Worm (Caenorhabditis elegans) whole organism, young adult: ENCODE results near the gene T07G12.4.

Experiments used
- B0336.3 ChIP-seq: fragments of 200-800 bp; sonication (Bioruptor generic); IDR thresholded peaks from 2 replicates; pipeline ENCODE4 v1.3.6; 2022; ENCODE audit warnings: missing genetic modification characterization, missing compliant biosample characterization
- F22D6.2 ChIP-seq: sonication (generic microtip); optimal IDR thresholded peaks from 2 replicates; lab custom pipeline; 2016; ENCODE audit warnings: mild to moderate bottlenecking, missing genetic modification characterization, missing compliant biosample characterization
- F39B2.1 ChIP-seq: fragments of 200-800 bp; sonication (Bioruptor generic); IDR thresholded peaks from 2 replicates; pipeline ENCODE4 v1.3.6; 2022; ENCODE audit warnings: missing genetic modification reagents, missing genetic modification characterization, missing compliant biosample characterization
- F49E8.2 ChIP-seq: sonication (generic microtip); optimal IDR thresholded peaks from 3 replicates; lab custom pipeline; 2017; ENCODE audit warnings: missing genetic modification characterization, mild to moderate bottlenecking, missing compliant biosample characterization, antibody characterized with exemption, moderate library complexity; ENCODE audit not compliant: insufficient read depth
- K12H6.12 ChIP-seq: fragments of 200-800 bp; sonication (Bioruptor generic); optimal IDR thresholded peaks from 2 replicates; lab custom pipeline; 2018; ENCODE audit warnings: mild to moderate bottlenecking, missing genetic modification characterization, missing compliant biosample characterization
- Y56A3A.18 ChIP-seq: fragments of 200-800 bp; sonication (Bioruptor generic); IDR thresholded peaks from 2 replicates; pipeline ENCODE4 v1.3.6; 2022; ENCODE audit warnings: missing genetic modification reagents, missing genetic modification characterization, missing compliant biosample characterization
- ZK185.1 ChIP-seq: sonication (generic microtip); optimal IDR thresholded peaks from 2 replicates; lab custom pipeline; 2016; ENCODE audit warnings: mild to moderate bottlenecking, missing genetic modification characterization, missing compliant biosample characterization; ENCODE audit not compliant: poor library complexity, severe bottlenecking
- ama-1 ChIP-seq, 3 experiments: fragments of 150-350 bp in 1 of 3; sonication (generic microtip) in 2 of 3; optimal IDR thresholded peaks; 2 replicates each; lab custom pipeline; 2014 to 2018; ENCODE audit warnings: missing biosample characterization in 2 of 3, missing genetic modification characterization in 2 of 3, missing genetic modification reagents in 2 of 3
- atf-7 ChIP-seq: sonication (generic microtip); optimal IDR thresholded peaks from 2 replicates; lab custom pipeline; 2017; ENCODE audit warnings: mild to moderate bottlenecking, missing genetic modification characterization, missing compliant biosample characterization
- athp-1 ChIP-seq: sonication (generic microtip); optimal IDR thresholded peaks from 2 replicates; lab custom pipeline; 2017; ENCODE audit warnings: mild to moderate bottlenecking, missing genetic modification characterization, missing compliant biosample characterization
- attf-5 ChIP-seq: fragments of 200-800 bp; sonication (Bioruptor generic); optimal IDR thresholded peaks from 2 replicates; lab custom pipeline; 2018; ENCODE audit warnings: mild to moderate bottlenecking, missing genetic modification characterization, missing compliant biosample characterization
- bed-2 ChIP-seq: fragments of 200-800 bp; sonication (Bioruptor generic); IDR thresholded peaks from 2 replicates; pipeline ENCODE4 v1.3.6; 2022; ENCODE audit warnings: missing genetic modification reagents, missing genetic modification characterization, missing compliant biosample characterization
- cebp-1 ChIP-seq, 2 experiments: fragments of 200-800 bp in 1 of 2; sonication (Bioruptor generic) in 1 of 2; sonication (generic microtip) in 1 of 2; IDR thresholded peaks in 1 of 2; optimal IDR thresholded peaks in 1 of 2; 2 replicates each; pipeline versions ENCODE4 v1.3.6 to Lab custom; 2017 to 2022; ENCODE audit warnings: missing compliant biosample characterization in 2 of 2, missing genetic modification characterization in 2 of 2, mild to moderate bottlenecking in 1 of 2, missing genetic modification reagents in 1 of 2, moderate library complexity in 1 of 2
- ceh-27 ChIP-seq: fragments of 200-800 bp; sonication (Bioruptor generic); optimal IDR thresholded peaks from 2 replicates; lab custom pipeline; 2018; ENCODE audit warnings: mild to moderate bottlenecking, missing genetic modification characterization, moderate library complexity, missing compliant biosample characterization
- ceh-58 ChIP-seq: fragments of 200-800 bp; sonication (Bioruptor generic); IDR thresholded peaks from 2 replicates; pipeline ENCODE4 v1.3.6; 2022; ENCODE audit warnings: missing genetic modification characterization, missing compliant biosample characterization
- egl-18 ChIP-seq: fragments of 200-800 bp; sonication (Bioruptor generic); IDR thresholded peaks from 2 replicates; pipeline ENCODE4 v1.3.6; 2022; ENCODE audit warnings: missing genetic modification reagents, missing genetic modification characterization, missing compliant biosample characterization
- egrh-3 ChIP-seq: fragments of 200-800 bp; sonication (Bioruptor generic); IDR thresholded peaks from 2 replicates; pipeline ENCODE4 v1.3.6; 2022; ENCODE audit warnings: missing genetic modification reagents, missing genetic modification characterization, missing compliant biosample characterization
- him-1 ChIP-seq: sonication (generic microtip); optimal IDR thresholded peaks from 2 replicates; lab custom pipeline; 2016; ENCODE audit warnings: missing genotype, missing genetic modification reagents, missing genetic modification characterization, missing compliant biosample characterization
- hlh-26 ChIP-seq: fragments of 200-800 bp; sonication (Bioruptor generic); conservative IDR thresholded peaks from 2 replicates; pipeline ENCODE4 v1.3.6; 2022; ENCODE audit warnings: missing genetic modification reagents, missing genetic modification characterization, missing compliant biosample characterization
- hmg-1.2 ChIP-seq: fragments of 200-800 bp; sonication (Bioruptor generic); IDR thresholded peaks from 2 replicates; pipeline ENCODE4 v1.3.6; 2022; ENCODE audit warnings: missing genetic modification reagents, missing genetic modification characterization, missing compliant biosample characterization
- hsf-1 ChIP-seq: fragments of 200-800 bp; sonication (Bioruptor generic); IDR thresholded peaks from 2 replicates; pipeline ENCODE4 v1.3.6; 2022; ENCODE audit warnings: missing genetic modification reagents, missing genetic modification characterization, missing compliant biosample characterization
- let-526 ChIP-seq: fragments of 200-800 bp; sonication (Bioruptor generic); IDR thresholded peaks from 2 replicates; pipeline ENCODE4 v1.3.6; 2022; ENCODE audit warnings: missing genetic modification reagents, missing genetic modification characterization, missing compliant biosample characterization
- let-607 ChIP-seq, 2 experiments: fragments of 200-800 bp in 1 of 2; sonication (Bioruptor generic) in 1 of 2; sonication (generic microtip) in 1 of 2; optimal IDR thresholded peaks; 2 replicates each; lab custom pipeline; 2016 to 2018; ENCODE audit warnings: mild to moderate bottlenecking in 2 of 2, missing compliant biosample characterization in 2 of 2, missing genetic modification characterization in 2 of 2, moderate library complexity in 2 of 2, missing genotype in 1 of 2
- lin-40 ChIP-seq: sonication (generic microtip); optimal IDR thresholded peaks from 2 replicates; lab custom pipeline; 2016; ENCODE audit warnings: missing genetic modification characterization, mild to moderate bottlenecking, missing compliant biosample characterization, missing genotype, missing genetic modification reagents
- lin-54 ChIP-seq: fragments of 200-800 bp; sonication (Bioruptor generic); optimal IDR thresholded peaks from 2 replicates; lab custom pipeline; 2018; ENCODE audit warnings: mild to moderate bottlenecking, missing genetic modification characterization, missing compliant biosample characterization
- lir-1 ChIP-seq: fragments of 200-800 bp; sonication (Bioruptor generic); conservative IDR thresholded peaks from 2 replicates; pipeline ENCODE4 v1.3.6; 2022; ENCODE audit warnings: missing genetic modification reagents, missing genetic modification characterization, missing compliant biosample characterization
- madf-10 ChIP-seq: sonication (generic microtip); optimal IDR thresholded peaks from 2 replicates; lab custom pipeline; 2016; ENCODE audit warnings: mild to moderate bottlenecking, missing genetic modification characterization, missing compliant biosample characterization
- madf-6 ChIP-seq: fragments of 200-800 bp; sonication (Bioruptor generic); IDR thresholded peaks from 2 replicates; pipeline ENCODE4 v1.3.6; 2022; ENCODE audit warnings: missing genetic modification reagents, missing genetic modification characterization, missing compliant biosample characterization
- mcd-1 ChIP-seq: fragments of 200-800 bp; sonication (Bioruptor generic); IDR thresholded peaks from 2 replicates; pipeline ENCODE4 v1.3.6; 2022; ENCODE audit warnings: missing genetic modification reagents, missing genetic modification characterization, missing compliant biosample characterization
- mxl-1 ChIP-seq: sonication (generic microtip); optimal IDR thresholded peaks from 2 replicates; lab custom pipeline; 2016; ENCODE audit warnings: missing genetic modification characterization, missing compliant biosample characterization
- nfya-1 ChIP-seq: sonication (generic microtip); optimal IDR thresholded peaks from 2 replicates; lab custom pipeline; 2017; ENCODE audit warnings: antibody characterized with exemption, missing compliant biosample characterization, missing genetic modification characterization, borderline replicate concordance; ENCODE audit not compliant: insufficient read depth
- nhr-80 ChIP-seq: sonication (generic microtip); optimal IDR thresholded peaks from 2 replicates; lab custom pipeline; 2016; ENCODE audit warnings: missing genetic modification characterization, missing compliant biosample characterization
- pha-4 ChIP-seq: fragments of 150-350 bp; sonication (generic microtip); optimal IDR thresholded peaks from 2 replicates; lab custom pipeline; 2014; ENCODE audit warnings: missing biosample characterization, missing genetic modification reagents, missing genetic modification characterization
- rcor-1 ChIP-seq: fragments of 200-800 bp; sonication (Bioruptor generic); IDR thresholded peaks from 2 replicates; pipeline ENCODE4 v1.3.6; 2022; ENCODE audit warnings: missing genetic modification reagents, missing genetic modification characterization, missing compliant biosample characterization
- somi-1 ChIP-seq: fragments of 200-800 bp; sonication (Bioruptor generic); optimal IDR thresholded peaks from 2 replicates; lab custom pipeline; 2018; ENCODE audit warnings: mild to moderate bottlenecking, missing genetic modification characterization, missing compliant biosample characterization
- tbp1 ChIP-seq: fragments of 200-800 bp; sonication (Bioruptor generic); optimal IDR thresholded peaks from 2 replicates; lab custom pipeline; 2018; ENCODE audit warnings: mild to moderate bottlenecking, missing genetic modification characterization, missing compliant biosample characterization
- zfh-2 ChIP-seq: fragments of 200-800 bp; sonication (Bioruptor generic); conservative IDR thresholded peaks from 2 replicates; pipeline ENCODE4 v1.3.6; 2022; ENCODE audit warnings: missing genetic modification reagents, missing genetic modification characterization, missing compliant biosample characterization
- ztf-22 ChIP-seq: fragments of 200-800 bp; sonication (Bioruptor generic); optimal IDR thresholded peaks from 2 replicates; lab custom pipeline; 2018; ENCODE audit warnings: mild to moderate bottlenecking, missing genetic modification characterization, moderate library complexity, missing compliant biosample characterization

T07G12.4 gene

DNA sequence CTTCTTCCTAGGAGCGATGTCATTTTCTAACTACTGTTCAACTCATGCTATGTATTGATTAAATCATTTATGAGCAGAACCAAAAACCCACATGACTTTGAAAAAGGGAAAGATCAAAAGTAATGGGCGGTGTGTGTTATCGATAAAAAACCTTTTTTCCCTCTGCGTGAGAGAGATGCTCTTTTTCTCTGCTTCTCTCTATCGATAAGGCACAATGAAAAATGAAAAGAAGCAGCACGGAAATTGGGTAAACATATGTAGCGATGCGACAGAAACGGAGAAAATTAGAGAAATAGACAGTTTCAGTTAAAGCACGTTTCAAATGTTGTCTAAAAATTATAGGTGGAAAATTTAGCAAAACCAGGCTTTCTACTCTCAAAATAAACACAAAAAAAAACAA, 36.1 kb downstream of the T07G12.4 start:
- TF ChIP-seq let-607 (tag; optimal IDR thresholded peaks at IDR 0.05; lab: Kevin White, UChicago) (peak in 1 of 2 experiments; percentile 3), madf-6 (GFP tag; lab: Robert Waterston, UW) (no peak), ztf-22 (GFP tag; lab: Kevin White, UChicago) (peak; percentile 34), ama-1 (optimal IDR thresholded peaks at IDR 0.05; lab: Kevin White, UChicago) (peak; percentile 33), ama-1 (GFP tag; optimal IDR thresholded peaks at IDR 0.05; lab: Kevin White, UChicago) (no peak), ceh-58 (no peak), lin-54 (GFP tag; lab: Kevin White, UChicago) (peak; percentile 4), Y56A3A.18 (no peak), hmg-1.2 (GFP tag; lab: Robert Waterston, UW) (peak; percentile 43; the same call in 1 of the 2 replicates), attf-5 (GFP tag; lab: Kevin White, UChicago) (peak; percentile 65), madf-10 (tag; lab: Kevin White, UChicago) (peak; percentile 17), K12H6.12 (peak; percentile 32), tbp1 (GFP tag; lab: Kevin White, UChicago) (peak; percentile 39), hlh-26 (GFP tag; lab: Robert Waterston, UW) (no peak), lin-40 (tag; lab: Kevin White, UChicago) (peak; percentile 10), pha-4 (tag; lab: Kevin White, UChicago) (peak; percentile 63), cebp-1 (GFP tag; IDR thresholded peaks at IDR 0.05; lab: Robert Waterston, UW) (no peak), cebp-1 (tag; optimal IDR thresholded peaks at IDR 0.05; lab: Kevin White, UChicago) (peak; percentile 56), nhr-80 (peak; percentile 95), atf-7 (peak; percentile 15)

DNA sequence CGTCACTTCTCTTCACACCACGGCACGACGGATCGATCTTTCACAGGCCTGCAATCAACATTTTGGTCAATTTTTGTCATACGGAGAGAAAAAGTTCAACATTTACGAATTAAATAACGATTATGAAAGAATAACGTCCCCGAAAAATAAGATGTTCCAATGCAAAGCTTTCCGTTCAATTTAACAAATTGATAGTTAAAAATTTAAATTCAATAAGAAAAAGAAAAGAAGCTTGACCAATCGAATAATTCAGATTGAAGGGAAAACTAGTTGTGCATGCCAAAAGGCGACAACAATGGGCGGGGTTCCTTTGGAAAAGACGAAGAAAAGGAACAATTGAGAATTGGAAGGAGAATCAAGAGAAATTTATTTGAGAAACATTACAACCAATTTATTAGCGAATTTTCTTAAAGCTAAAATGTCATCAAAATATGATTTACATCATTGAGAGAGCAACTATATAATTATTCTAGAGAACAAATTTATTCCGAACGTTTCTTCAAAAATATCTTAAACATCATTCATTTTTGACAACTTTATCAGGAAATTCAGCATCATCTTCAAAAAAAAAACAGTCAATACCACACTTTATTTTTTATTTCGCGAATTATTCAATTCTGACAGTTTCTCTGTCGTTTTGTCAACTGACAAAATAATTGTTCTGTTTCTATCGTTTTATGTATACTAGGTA, 36.8 kb downstream of the T07G12.4 start, which contains the start of gene tax-6:
Gene tax-6 (minus strand): TSS at position 51 of the 691 bp plus-strand sequence.
- TF ChIP-seq him-1 (tag; lab: Kevin White, UChicago) (no peak), bed-2 (no peak), nfya-1 (tag; lab: Kevin White, UChicago) (no peak), let-526 (GFP tag; lab: Robert Waterston, UW) (no peak), F22D6.2 (tag; lab: Kevin White, UChicago) (no peak), ZK185.1 (tag; lab: Kevin White, UChicago) (no peak), egl-18 (GFP tag; lab: Robert Waterston, UW) (no peak), tbp1 (GFP tag; lab: Kevin White, UChicago) (no peak), hsf-1 (no peak), mxl-1 (tag; lab: Kevin White, UChicago) (no peak), rcor-1 (GFP tag; lab: Robert Waterston, UW) (no peak)
- TF ChIP-seq, all 124 proteins: peak for 0

DNA sequence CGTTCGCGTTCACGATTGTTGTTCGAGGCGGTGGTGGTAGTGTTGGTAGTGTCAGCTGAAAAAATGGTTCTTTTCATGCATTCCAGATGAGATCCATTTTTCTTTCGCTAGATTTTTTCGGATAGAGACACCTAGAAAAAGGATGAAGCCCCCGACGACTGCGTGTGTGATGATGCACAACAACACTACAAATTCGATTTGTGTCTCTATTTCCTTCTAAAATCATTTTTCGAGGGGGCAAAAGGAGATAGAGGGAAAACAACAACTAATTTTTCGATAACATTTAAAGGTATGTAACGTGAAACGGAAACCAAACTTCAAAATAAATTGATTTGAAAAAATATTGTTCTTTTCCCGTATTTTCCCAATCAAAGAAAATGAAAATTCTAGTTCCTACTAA, 38.0 kb downstream of the T07G12.4 start:
- TF ChIP-seq cebp-1 (GFP tag; IDR thresholded peaks at IDR 0.05; lab: Robert Waterston, UW) (no peak), cebp-1 (tag; optimal IDR thresholded peaks at IDR 0.05; lab: Kevin White, UChicago) (no peak), K12H6.12 (no peak)

DNA sequence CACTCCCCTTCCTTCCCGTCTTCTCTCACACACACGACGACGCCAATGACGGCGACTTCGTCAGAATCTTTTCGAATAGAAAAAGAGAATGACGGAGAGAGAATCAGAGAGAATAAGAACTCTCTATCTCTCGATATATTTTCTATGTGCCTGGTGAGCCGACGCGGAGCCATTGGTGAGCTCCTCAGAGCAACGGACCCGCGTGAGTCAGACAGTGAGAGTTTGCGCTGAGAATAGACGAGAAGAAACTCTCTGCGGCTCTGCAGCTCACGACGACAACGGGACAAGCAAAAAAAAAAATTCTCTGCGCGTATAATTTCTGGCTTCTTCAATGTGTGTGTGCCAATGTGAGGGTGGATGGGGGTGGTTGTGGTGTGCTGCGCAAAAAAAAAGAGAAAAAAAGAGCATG, 38.5 kb downstream of the T07G12.4 start:
- TF ChIP-seq lir-1 (GFP tag; lab: Robert Waterston, UW) (no peak), K12H6.12 (peak; percentile 75), somi-1 (peak; percentile 14), athp-1 (no peak), madf-10 (tag; lab: Kevin White, UChicago) (peak; percentile 29), madf-6 (GFP tag; lab: Robert Waterston, UW) (no peak), F39B2.1 (GFP tag; lab: Robert Waterston, UW) (no peak), F49E8.2 (tag; lab: Kevin White, UChicago) (no peak), lin-40 (tag; lab: Kevin White, UChicago) (peak; percentile 44), B0336.3 (GFP tag; lab: Robert Waterston, UW) (0 out of 2 replicates have a peak, but pooled peaks have one; percentile 10), cebp-1 (GFP tag; IDR thresholded peaks at IDR 0.05; lab: Robert Waterston, UW) (no peak), cebp-1 (tag; optimal IDR thresholded peaks at IDR 0.05; lab: Kevin White, UChicago) (peak; percentile 43), rcor-1 (GFP tag; lab: Robert Waterston, UW) (peak; percentile 19; the same call in 1 of the 2 replicates), attf-5 (GFP tag; lab: Kevin White, UChicago) (peak; percentile 41), ceh-27 (GFP tag; lab: Kevin White, UChicago) (peak; percentile 27), zfh-2 (GFP tag; lab: Robert Waterston, UW) (peak; percentile 85), mcd-1 (GFP tag; lab: Robert Waterston, UW) (peak; percentile 28), egrh-3 (GFP tag; lab: Robert Waterston, UW) (0 out of 2 replicates have a peak, but pooled peaks have one; percentile 4)
